Fruit fly (Drosophila melanogaster) whole organism, adult: Measurements from ENCODE around the gene mus301.

Experiments used
- CG11617 ChIP-seq: fragments of 200-800 bp; sonication (Bioruptor generic); optimal IDR thresholded peaks from 2 replicates; lab custom pipeline; 2017; ENCODE audit warnings: mild to moderate bottlenecking, missing biosample characterization, missing genetic modification reagents, missing genetic modification characterization
- CG33017 ChIP-seq: fragments of 200-800 bp; sonication (Bioruptor generic); optimal IDR thresholded peaks from 2 replicates; lab custom pipeline; 2018; ENCODE audit warnings: missing biosample characterization, mild to moderate bottlenecking, missing genetic modification characterization, moderate library complexity
- CG5204 ChIP-seq: fragments of 200-800 bp; sonication (Bioruptor generic); optimal IDR thresholded peaks from 2 replicates; lab custom pipeline; 2016; ENCODE audit warnings: missing biosample characterization, missing genetic modification characterization
- CG7045 ChIP-seq: fragments of 200-800 bp; sonication (Bioruptor generic); optimal IDR thresholded peaks from 2 replicates; lab custom pipeline; 2017; ENCODE audit warnings: missing biosample characterization, mild to moderate bottlenecking, missing genetic modification characterization
- CG7101 ChIP-seq: fragments of 200-800 bp; sonication (Bioruptor generic); optimal IDR thresholded peaks from 2 replicates; lab custom pipeline; 2018; ENCODE audit warnings: missing biosample characterization, mild to moderate bottlenecking, missing genetic modification characterization, moderate library complexity
- Crg-1 ChIP-seq: fragments of 200-800 bp; sonication (Bioruptor generic); optimal IDR thresholded peaks from 2 replicates; lab custom pipeline; 2016; ENCODE audit warnings: missing biosample characterization, missing genetic modification characterization
- bab1 ChIP-seq: fragments of 200-800 bp; sonication (Bioruptor generic); optimal IDR thresholded peaks from 3 replicates; lab custom pipeline; 2019; ENCODE audit warnings: missing biosample characterization, mild to moderate bottlenecking, missing genetic modification characterization, moderate library complexity
- cic ChIP-seq: fragments of 200-800 bp; sonication (Bioruptor generic); optimal IDR thresholded peaks from 2 replicates; lab custom pipeline; 2017; ENCODE audit warnings: missing biosample characterization, mild to moderate bottlenecking, missing genetic modification characterization, moderate library complexity
- cnc ChIP-seq, 2 experiments: fragments of >200 bp; optimal IDR thresholded peaks; 2 replicates each; lab custom pipeline; 2017
- kay ChIP-seq: fragments of 200-800 bp; sonication (Bioruptor generic); peaks from one replicate; lab custom pipeline; 2016; ENCODE audit warnings: missing biosample characterization, missing genetic modification characterization, borderline replicate concordance
- ovo ChIP-seq: fragments of 200-800 bp; sonication (Bioruptor generic); optimal IDR thresholded peaks from 2 replicates; lab custom pipeline; 2016; ENCODE audit warnings: missing biosample characterization, missing genetic modification characterization
- pad ChIP-seq: fragments of 200-800 bp; sonication (Bioruptor generic); optimal IDR thresholded peaks from 3 replicates; lab custom pipeline; 2017; ENCODE audit warnings: missing biosample characterization, missing genetic modification characterization, mild to moderate bottlenecking, moderate library complexity, missing genetic modification reagents
- tj ChIP-seq: fragments of 200-800 bp; sonication (Bioruptor generic); optimal IDR thresholded peaks from 3 replicates; lab custom pipeline; 2017; ENCODE audit warnings: missing biosample characterization, mild to moderate bottlenecking, missing genetic modification characterization, moderate library complexity

DNA sequence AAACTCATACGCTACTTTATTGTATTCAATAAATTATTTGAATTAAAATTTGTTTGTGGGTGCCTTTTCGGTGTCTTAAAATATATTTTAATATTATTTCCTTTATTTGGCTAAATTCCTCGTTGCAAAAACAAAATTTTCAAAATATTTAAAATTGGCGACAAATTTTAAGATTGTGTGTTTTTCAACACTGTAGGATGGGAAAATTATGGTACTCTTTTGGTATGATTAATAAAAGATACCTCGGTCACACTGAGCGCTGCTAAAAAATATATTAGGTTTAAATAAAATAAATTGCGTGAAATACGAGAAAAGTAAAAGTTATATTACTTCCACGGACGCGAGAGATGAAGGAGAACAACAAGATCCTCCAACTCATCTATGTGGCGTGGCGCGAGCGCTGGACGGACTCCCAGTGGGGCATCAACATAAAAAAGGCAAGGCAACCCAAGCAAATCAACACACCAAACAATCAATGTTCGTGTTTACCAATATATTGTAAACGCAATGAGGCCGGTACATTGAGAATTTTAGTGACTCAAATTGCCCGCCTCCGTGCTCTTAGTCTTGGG lies 53.5 kb downstream of the mus301 start, which contains the start of gene MED24:
- TF ChIP-seq CG7101 (tag; lab: Kevin White, UChicago) (peak; percentile 35), CG7045 (GFP tag; lab: Kevin White, UChicago) (peak; percentile 14), kay (GFP tag; lab: Kevin White, UChicago) (no peak), CG33017 (tag; lab: Kevin White, UChicago) (peak; percentile 9), ovo (GFP tag; lab: Kevin White, UChicago) (no peak), tj (GFP tag; lab: Kevin White, UChicago) (no peak), pad (GFP tag; lab: Kevin White, UChicago) (no peak), CG11617 (no peak), Crg-1 (no peak), cic (GFP tag; lab: Kevin White, UChicago) (no peak), bab1 (GFP tag; lab: Kevin White, UChicago) (peak; percentile 23), CG5204 (GFP tag; lab: Kevin White, UChicago) (no peak), cnc (optimal IDR thresholded peaks at IDR 0.05; lab: Kevin White, UChicago) (no peak)
